Fruit fly (Drosophila melanogaster) whole organism, wandering third instar larva: ENCODE data around the gene Cyp316a1.

ENCODE experiments used
- Dif ChIP-seq: fragments of 200-275, 200-300 bp; sonication (Bioruptor generic); optimal IDR thresholded peaks from 2 replicates; lab custom pipeline; 2018; ENCODE audit warnings: missing biosample characterization, missing genetic modification characterization; ENCODE audit not compliant: partially characterized antibody
- pan ChIP-seq: fragments of >200 bp; optimal IDR thresholded peaks from 2 replicates; lab custom pipeline; 2017

DNA sequence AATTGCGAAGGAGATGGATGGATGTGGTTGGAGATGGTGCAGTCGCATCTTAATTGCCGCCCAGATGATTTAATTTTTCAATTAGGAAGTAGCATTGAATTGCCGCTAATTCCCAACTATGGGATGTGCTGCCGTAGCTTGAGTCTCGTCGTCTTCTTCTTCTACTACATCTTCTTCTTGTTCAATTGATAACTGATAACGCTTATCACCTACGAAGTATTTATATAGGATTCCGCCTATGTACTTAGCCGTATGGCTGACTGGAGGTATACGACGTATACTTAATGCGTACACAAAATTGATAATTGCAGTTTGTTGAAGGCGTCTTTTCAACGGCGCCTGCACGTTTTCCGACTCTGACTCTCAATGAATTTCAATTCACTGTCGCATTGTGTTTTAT lies 29.0 kb downstream of the Cyp316a1 start:
- no peak for TF ChIP-seq Dif
- no peak for TF ChIP-seq pan (lab: Kevin White, UChicago)
